Fruit fly (Drosophila melanogaster): ENCODE results near the gene Wnt10.

Gene Wnt10

DNA sequence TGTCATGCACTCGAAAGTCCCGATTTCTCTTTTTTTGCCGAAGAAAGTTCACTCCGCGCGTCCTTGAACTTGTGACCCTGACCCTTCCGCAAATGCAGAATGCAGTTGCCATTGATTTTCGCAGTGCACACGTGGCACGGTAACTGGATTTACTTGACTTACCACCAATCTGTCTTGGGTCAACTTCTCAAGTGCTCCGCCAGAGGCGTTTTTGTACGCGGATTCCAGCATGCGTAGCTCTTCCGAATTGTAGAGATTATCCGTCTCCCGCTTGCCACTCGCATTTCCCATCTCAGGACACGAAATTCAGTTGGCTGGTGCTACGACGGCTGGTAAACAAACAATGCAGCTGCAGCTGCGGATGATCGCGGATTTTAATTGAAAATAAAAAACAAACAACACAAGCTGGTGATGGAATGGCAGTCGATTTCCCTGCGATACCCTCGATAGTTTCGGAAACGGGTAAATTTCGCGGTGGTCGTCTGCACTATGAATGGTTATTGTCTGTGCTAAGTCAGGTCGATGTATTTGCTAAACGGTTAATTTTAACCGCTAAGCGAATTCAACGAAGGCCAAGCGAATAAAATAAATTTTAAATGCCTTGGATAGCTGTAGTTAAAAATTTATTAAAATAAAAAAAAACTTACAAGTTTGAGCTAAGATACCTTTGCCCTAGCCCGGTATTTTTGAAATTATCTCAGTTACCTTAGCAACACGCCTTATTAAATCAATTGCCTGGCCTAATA, 24.8 kb downstream of the Wnt10 start, which contains the start of the genes CG5149 and gudu (continued):
- TF ChIP-seq CG3407 (GFP tag; optimal IDR thresholded peaks at IDR 0.05) (no peak), CG8944 (GFP tag; optimal IDR thresholded peaks at IDR 0.05) (no peak), CG1233 (GFP tag; optimal IDR thresholded peaks at IDR 0.05) (no peak), CG9609 (GFP tag; optimal IDR thresholded peaks at IDR 0.05) (no peak), bigmax (GFP tag; optimal IDR thresholded peaks at IDR 0.05) (peak; percentile 29), CG10543 (GFP tag; optimal IDR thresholded peaks at IDR 0.05) (no peak), CG14050 (GFP tag; IDR thresholded peaks at IDR 0.05) (no peak), CTCF (GFP tag; optimal IDR thresholded peaks at IDR 0.05) (peak; percentile 87), fd96Cb (tag; optimal IDR thresholded peaks at IDR 0.05) (no peak), CG16813 (GFP tag; IDR thresholded peaks at IDR 0.05; ENCODE audit: partially characterized antibody) (peak; percentile 86), ewg (GFP tag; optimal IDR thresholded peaks at IDR 0.05) (no peak), CG15514 (GFP tag; optimal IDR thresholded peaks at IDR 0.05) (peak; percentile 65), ci (GFP tag; IDR thresholded peaks at IDR 0.05) (peak; percentile 60; the same call in 1 of the 3 replicates), CG18619 (GFP tag; optimal IDR thresholded peaks at IDR 0.05) (no peak), CG10209 (GFP tag; optimal IDR thresholded peaks at IDR 0.05) (no peak), org-1 (GFP tag; optimal IDR thresholded peaks at IDR 0.05) (no peak), E2f1 (GFP tag; IDR thresholded peaks at IDR 0.05) (no peak), CG16863 (GFP tag; optimal IDR thresholded peaks at IDR 0.05) (no peak), HmgZ (tag; optimal IDR thresholded peaks at IDR 0.05) (peak; percentile 46), CG3847 (GFP tag; IDR thresholded peaks at IDR 0.05) (no peak; the same call in 1 of the 2 replicates), CG10147 (GFP tag; optimal IDR thresholded peaks at IDR 0.05) (no peak), CG31365 (tag; optimal IDR thresholded peaks at IDR 0.05) (no peak), CG11723 (GFP tag; optimal IDR thresholded peaks at IDR 0.05) (no peak), sna (GFP tag; IDR thresholded peaks at IDR 0.05; ENCODE audit: partially characterized antibody) (peak; percentile 76), CG3281 (GFP tag; optimal IDR thresholded peaks at IDR 0.05) (no peak), CG14014 (GFP tag; IDR thresholded peaks at IDR 0.05) (no peak), Oli (tag; optimal IDR thresholded peaks at IDR 0.05) (no peak), toy (GFP tag; IDR thresholded peaks at IDR 0.05) (no peak), CG2129 (GFP tag; IDR thresholded peaks at IDR 0.05; ENCODE audit: partially characterized antibody) (peak; percentile 51), Ptx1 (GFP tag; IDR thresholded peaks at IDR 0.05) (no peak), dati (GFP tag; IDR thresholded peaks at IDR 0.05) (no peak), wor (GFP tag; IDR thresholded peaks at IDR 0.05) (no peak), chn (GFP tag; optimal IDR thresholded peaks at IDR 0.05) (no peak), CG1603 (tag; optimal IDR thresholded peaks at IDR 0.05) (peak; percentile 76), Mes4 (GFP tag; optimal IDR thresholded peaks at IDR 0.05) (no peak), CG14860 (GFP tag; IDR thresholded peaks at IDR 0.05; ENCODE audit: partially characterized antibody) (peak; percentile 83), CG12391 (tag; optimal IDR thresholded peaks at IDR 0.05) (no peak), CG11093 (GFP tag; IDR thresholded peaks at IDR 0.05) (no peak), CG11085 (GFP tag; IDR thresholded peaks at IDR 0.05) (no peak), CG8765 (GFP tag; IDR thresholded peaks at IDR 0.05) (peak; percentile 51), scrt (GFP tag; optimal IDR thresholded peaks at IDR 0.05) (no peak), oc (tag; optimal IDR thresholded peaks at IDR 0.05) (no peak), NC2β (GFP tag; optimal IDR thresholded peaks at IDR 0.05) (peak; percentile 55), aop (GFP tag; IDR thresholded peaks at IDR 0.05) (no peak), Optix (GFP tag; IDR thresholded peaks at IDR 0.05) (no peak), Ssrp (tag; optimal IDR thresholded peaks at IDR 0.05) (no peak), ara (GFP tag; IDR thresholded peaks at IDR 0.05) (no peak), slbo (GFP tag; IDR thresholded peaks at IDR 0.05) (peak; percentile 26; the same call in 1 of the 2 replicates), jing (GFP tag; optimal IDR thresholded peaks at IDR 0.05) (no peak), ase (GFP tag; IDR thresholded peaks at IDR 0.05) (no peak)
